Worm (Caenorhabditis elegans): ENCODE results near the gene mdt-17.

- TF ChIP-seq unc-62 (GFP tag; optimal IDR thresholded peaks at IDR 0.05 in 1 of 2) = no peak
- TF ChIP-seq unc-62 (tag; optimal IDR thresholded peaks at IDR 0.05) = no peak
- no peak for TF ChIP-seq unc-130 (GFP tag; optimal IDR thresholded peaks at IDR 0.05)
- no peak for TF ChIP-seq skn-1 (tag; optimal IDR thresholded peaks at IDR 0.05)
- no peak for TF ChIP-seq ces-1 (GFP tag; optimal IDR thresholded peaks at IDR 0.05)
- no peak for TF ChIP-seq nhr-10 (tag; optimal IDR thresholded peaks at IDR 0.05)
- TF ChIP-seq ceh-62 (tag; optimal IDR thresholded peaks at IDR 0.05) = no peak
- no peak for TF ChIP-seq F49E8.2 (tag; optimal IDR thresholded peaks at IDR 0.05; ENCODE audit: borderline replicate concordance)
- TF ChIP-seq mep-1 (tag; optimal IDR thresholded peaks at IDR 0.05) = no peak
- TF ChIP-seq madf-5 (GFP tag; IDR thresholded peaks at IDR 0.05) = no peak
- TF ChIP-seq mdl-1 (tag; optimal IDR thresholded peaks at IDR 0.05) = no peak
- TF ChIP-seq nhr-237 (tag; optimal IDR thresholded peaks at IDR 0.05) = no peak
- no peak for TF ChIP-seq nhr-6 (tag; optimal IDR thresholded peaks at IDR 0.05)
- no peak for TF ChIP-seq ctbp-1 (GFP tag; IDR thresholded peaks at IDR 0.05)
- TF ChIP-seq tag-97 (GFP tag; IDR thresholded peaks at IDR 0.05) = no peak
These were observed 12.3 kb upstream of the mdt-17 start for ce11 chrV:20279309-20279708.

All from whole organism, L4 larva.